Fruit fly (Drosophila melanogaster) whole organism, embryonic: Measurements from ENCODE around the gene CG4613.

Experiments used
- Adf1 ChIP-seq: fragments of 200-800 bp; sonication (Bioruptor generic); IDR thresholded peaks from 2 replicates; pipeline ENCODE4 v1.3.6; 2022; ENCODE audit warnings: missing biosample characterization, missing genetic modification characterization
- Blimp-1 ChIP-seq: fragments of 200-800 bp; sonication (Bioruptor generic); optimal IDR thresholded peaks from 3 replicates; lab custom pipeline; 2018; ENCODE audit warnings: missing biosample characterization, missing genetic modification characterization, mild to moderate bottlenecking, moderate library complexity, missing genetic modification reagents
- CG10431 ChIP-seq: fragments of 200-800 bp; sonication (Bioruptor generic); optimal IDR thresholded peaks from 3 replicates; lab custom pipeline; 2018; ENCODE audit warnings: missing biosample characterization, mild to moderate bottlenecking, missing genetic modification characterization
- CG12236 ChIP-seq: fragments of 200-800 bp; sonication (Bioruptor generic); optimal IDR thresholded peaks from 2 replicates; lab custom pipeline; 2016; ENCODE audit warnings: missing biosample characterization, missing genetic modification characterization
- CG13296 ChIP-seq: fragments of 200-800 bp; sonication (Bioruptor generic); optimal IDR thresholded peaks from 3 replicates; lab custom pipeline; 2018; ENCODE audit warnings: missing biosample characterization, mild to moderate bottlenecking, missing genetic modification characterization
- CG13775 ChIP-seq: fragments of 200-800 bp; sonication (Bioruptor generic); optimal IDR thresholded peaks from 3 replicates; lab custom pipeline; 2017; ENCODE audit warnings: missing biosample characterization, mild to moderate bottlenecking, missing genetic modification characterization
- CG13894 ChIP-seq: fragments of 200-800 bp; sonication (Bioruptor generic); optimal IDR thresholded peaks from 3 replicates; lab custom pipeline; 2018; ENCODE audit warnings: missing biosample characterization, mild to moderate bottlenecking, missing genetic modification characterization, moderate library complexity
- CG14965 ChIP-seq: fragments of 200-800 bp; sonication (Bioruptor generic); optimal IDR thresholded peaks from 2 replicates; lab custom pipeline; 2016; ENCODE audit warnings: missing biosample characterization, missing genetic modification characterization, borderline replicate concordance
- CG1529 ChIP-seq: fragments of 200-800 bp; sonication (Bioruptor generic); optimal IDR thresholded peaks from 3 replicates; lab custom pipeline; 2018; ENCODE audit warnings: missing biosample characterization, missing genetic modification characterization
- CG17612 ChIP-seq: fragments of 200-800 bp; sonication (Bioruptor generic); IDR thresholded peaks from 2 replicates; pipeline ENCODE4 v1.3.6; 2022; ENCODE audit warnings: missing biosample characterization, missing genetic modification characterization
- CG1832 ChIP-seq: fragments of 200-800 bp; sonication (Bioruptor generic); optimal IDR thresholded peaks from 2 replicates; lab custom pipeline; 2017; ENCODE audit warnings: missing biosample characterization, mild to moderate bottlenecking, missing genetic modification characterization, inconsistent platforms
- CG18599 ChIP-seq: fragments of 200-800 bp; sonication (Bioruptor generic); optimal IDR thresholded peaks from 3 replicates; lab custom pipeline; 2017; ENCODE audit warnings: missing biosample characterization, missing genetic modification characterization, mild to moderate bottlenecking, moderate library complexity, missing genetic modification reagents
- CG2199 ChIP-seq: fragments of 200-800 bp; sonication (Bioruptor generic); IDR thresholded peaks from 3 replicates; pipeline ENCODE4 v1.3.6; 2022; ENCODE audit warnings: missing biosample characterization, missing genetic modification characterization
- CG2712 ChIP-seq: fragments of 200-800 bp; optimal IDR thresholded peaks from 3 replicates; lab custom pipeline; 2019; ENCODE audit warnings: missing biosample characterization, mild to moderate bottlenecking, missing genetic modification characterization, moderate library complexity
- CG33557 ChIP-seq: fragments of 200-800 bp; sonication (Bioruptor generic); optimal IDR thresholded peaks from 2 replicates; lab custom pipeline; 2019; ENCODE audit warnings: missing biosample characterization, mild to moderate bottlenecking, missing genetic modification characterization, moderate library complexity
- CG3407 ChIP-seq: fragments of 200-800 bp; sonication (Bioruptor generic); optimal IDR thresholded peaks from 2 replicates; lab custom pipeline; 2018; ENCODE audit warnings: missing biosample characterization, mild to moderate bottlenecking, missing genetic modification characterization
- CG34376 ChIP-seq: fragments of 200-800 bp; sonication (Bioruptor generic); optimal IDR thresholded peaks from 2 replicates; lab custom pipeline; 2018; ENCODE audit warnings: missing biosample characterization, mild to moderate bottlenecking, missing genetic modification characterization
- CG6683 ChIP-seq: fragments of 200-800 bp; sonication (Bioruptor generic); optimal IDR thresholded peaks from 2 replicates; lab custom pipeline; 2017; ENCODE audit warnings: missing biosample characterization, mild to moderate bottlenecking, missing genetic modification characterization, missing genetic modification reagents
- CG7357 ChIP-seq: fragments of 200-800 bp; sonication (Bioruptor generic); IDR thresholded peaks from 3 replicates; pipeline ENCODE4 v1.3.6; 2022; ENCODE audit warnings: missing biosample characterization, missing genetic modification characterization
- CG7963 ChIP-seq: fragments of 200-800 bp; sonication (Bioruptor generic); IDR thresholded peaks from 3 replicates; pipeline ENCODE4 v1.3.6; 2022; ENCODE audit warnings: missing biosample characterization, missing genetic modification characterization; ENCODE audit not compliant: partially characterized antibody
- CG9609 ChIP-seq: fragments of 200-800 bp; sonication (Bioruptor generic); optimal IDR thresholded peaks from 3 replicates; lab custom pipeline; 2016; ENCODE audit warnings: missing biosample characterization, missing genetic modification characterization
- CkIIα-i1 ChIP-seq: fragments of 200-800 bp; sonication (Bioruptor generic); IDR thresholded peaks from 2 replicates; pipeline ENCODE4 v1.3.6; 2022; ENCODE audit warnings: missing biosample characterization, missing genetic modification characterization
- Dek ChIP-seq: fragments of 200-800 bp; sonication (Bioruptor generic); optimal IDR thresholded peaks from 3 replicates; lab custom pipeline; 2019; ENCODE audit warnings: missing biosample characterization, mild to moderate bottlenecking, missing genetic modification characterization, moderate library complexity
- Dip2 ChIP-seq: fragments of 200-800 bp; sonication (Bioruptor generic); IDR thresholded peaks from 2 replicates; pipeline ENCODE4 v1.3.6; 2022; ENCODE audit warnings: missing biosample characterization, missing genetic modification characterization
- Hey ChIP-seq: fragments of 200-800 bp; sonication (Bioruptor generic); optimal IDR thresholded peaks from 3 replicates; lab custom pipeline; 2018; ENCODE audit warnings: missing biosample characterization, mild to moderate bottlenecking, missing genetic modification characterization
- Lpt ChIP-seq: fragments of >200 bp; optimal IDR thresholded peaks from 2 replicates; lab custom pipeline; 2018; ENCODE audit warnings: missing biosample characterization, missing genetic modification characterization
- Mes4 ChIP-seq: fragments of 200-800 bp; sonication (Bioruptor generic); optimal IDR thresholded peaks from 2 replicates; lab custom pipeline; 2016; ENCODE audit warnings: missing biosample characterization, missing genetic modification characterization
- Neu2 ChIP-seq: fragments of 200-800 bp; sonication (Bioruptor generic); optimal IDR thresholded peaks from 3 replicates; lab custom pipeline; 2016; ENCODE audit warnings: missing biosample characterization, missing genetic modification characterization, borderline replicate concordance
- PHDP ChIP-seq: fragments of 200-800 bp; sonication (Bioruptor generic); optimal IDR thresholded peaks from 3 replicates; lab custom pipeline; 2018; ENCODE audit warnings: missing biosample characterization, mild to moderate bottlenecking, missing genetic modification characterization, moderate library complexity
- Scr ChIP-seq: fragments of 200-800 bp; sonication (Bioruptor generic); IDR thresholded peaks from 2 replicates; pipeline ENCODE4 v1.3.6; 2022; ENCODE audit warnings: missing biosample characterization, missing genetic modification characterization; ENCODE audit not compliant: partially characterized antibody
- Six4 ChIP-seq: fragments of 200-800 bp; sonication (Bioruptor generic); optimal IDR thresholded peaks from 2 replicates; lab custom pipeline; 2016; ENCODE audit warnings: missing biosample characterization, missing genetic modification characterization
- Spps ChIP-seq: fragments of 200-800 bp; sonication (Bioruptor generic); optimal IDR thresholded peaks from 2 replicates; lab custom pipeline; 2018; ENCODE audit warnings: missing biosample characterization, mild to moderate bottlenecking, missing genetic modification characterization
- Trl ChIP-seq, 3 experiments: fragments of >200 bp in 2 of 3; fragments of 200-800 bp in 1 of 3; sonication (Bioruptor generic) in 1 of 3; optimal IDR thresholded peaks; 2 replicates in 1 of 3; 3 replicates in 2 of 3; lab custom pipeline; 2016 to 2017; ENCODE audit warnings: missing biosample characterization in 1 of 3, missing genetic modification characterization in 1 of 3
- Xbp1 ChIP-seq: fragments of 200-800 bp; sonication (Bioruptor generic); optimal IDR thresholded peaks from 3 replicates; lab custom pipeline; 2016; ENCODE audit warnings: missing biosample characterization, mild to moderate bottlenecking, missing genetic modification characterization
- abd-A ChIP-seq: fragments of 200-800 bp; sonication (Bioruptor generic); optimal IDR thresholded peaks from 3 replicates; lab custom pipeline; 2019; ENCODE audit warnings: missing biosample characterization, mild to moderate bottlenecking, missing genetic modification characterization, moderate library complexity
- ase ChIP-seq: fragments of 200-800 bp; sonication (Bioruptor generic); IDR thresholded peaks from 3 replicates; pipeline ENCODE4 v1.3.6; 2022; ENCODE audit warnings: missing biosample characterization, missing genetic modification characterization
- btn ChIP-seq: fragments of 200-800 bp; sonication (Bioruptor generic); optimal IDR thresholded peaks from 2 replicates; lab custom pipeline; 2016; ENCODE audit warnings: missing biosample characterization, missing genetic modification characterization
- crp ChIP-seq, 2 experiments: fragments of 200-800 bp; sonication (Bioruptor generic); optimal IDR thresholded peaks; 2 replicates in 1 of 2; 3 replicates in 1 of 2; lab custom pipeline; 2017; ENCODE audit warnings: missing biosample characterization in 2 of 2, missing genetic modification characterization in 2 of 2, mild to moderate bottlenecking in 1 of 2, moderate library complexity in 1 of 2
- eve ChIP-seq, 2 experiments: fragments of >200 bp; optimal IDR thresholded peaks; 2 replicates each; lab custom pipeline; 2017; ENCODE audit warnings: missing biosample characterization in 2 of 2, missing genetic modification characterization in 2 of 2
- fru ChIP-seq: fragments of >200 bp; optimal IDR thresholded peaks from 2 replicates; lab custom pipeline; 2017
- gsb-n ChIP-seq: fragments of 200-800 bp; sonication (Bioruptor generic); optimal IDR thresholded peaks from 3 replicates; lab custom pipeline; 2018; ENCODE audit warnings: missing biosample characterization, mild to moderate bottlenecking, missing genetic modification characterization
- ind ChIP-seq: fragments of 200-800 bp; sonication (Bioruptor generic); optimal IDR thresholded peaks from 3 replicates; lab custom pipeline; 2016; ENCODE audit warnings: missing biosample characterization, missing genetic modification characterization
- kni ChIP-seq: fragments of 200-800 bp; sonication (Bioruptor generic); optimal IDR thresholded peaks from 3 replicates; lab custom pipeline; 2017; ENCODE audit warnings: mild to moderate bottlenecking, missing biosample characterization, missing genetic modification reagents, missing genetic modification characterization
- oc ChIP-seq: fragments of 200-800 bp; sonication (Bioruptor generic); optimal IDR thresholded peaks from 2 replicates; lab custom pipeline; 2018; ENCODE audit warnings: missing biosample characterization, mild to moderate bottlenecking, missing genetic modification characterization, moderate library complexity
- sens ChIP-seq: fragments of 200-800 bp; sonication (Bioruptor generic); peaks from one replicate; lab custom pipeline; 2016; ENCODE audit warnings: missing biosample characterization, missing genetic modification characterization
- tin ChIP-seq: fragments of 200-800 bp; sonication (Bioruptor generic); optimal IDR thresholded peaks from 3 replicates; lab custom pipeline; 2016; ENCODE audit warnings: missing biosample characterization, missing genetic modification characterization
- tll ChIP-seq, 2 experiments: fragments of 200-800 bp in 1 of 2; fragments of >200 bp in 1 of 2; sonication (Bioruptor generic) in 1 of 2; optimal IDR thresholded peaks; 2 replicates each; lab custom pipeline; 2017 to 2019; ENCODE audit warnings: missing biosample characterization in 2 of 2, missing genetic modification characterization in 2 of 2, mild to moderate bottlenecking in 1 of 2, moderate library complexity in 1 of 2
- z ChIP-seq: fragments of 200-800 bp; sonication (Bioruptor generic); IDR thresholded peaks from 3 replicates; pipeline ENCODE4 v1.3.6; 2022; ENCODE audit warnings: missing biosample characterization, missing genetic modification characterization
- zf30C ChIP-seq: fragments of 200-800 bp; sonication (Bioruptor generic); optimal IDR thresholded peaks from 3 replicates; lab custom pipeline; 2018; ENCODE audit warnings: missing biosample characterization, mild to moderate bottlenecking, missing genetic modification characterization

CG4613 gene

DNA sequence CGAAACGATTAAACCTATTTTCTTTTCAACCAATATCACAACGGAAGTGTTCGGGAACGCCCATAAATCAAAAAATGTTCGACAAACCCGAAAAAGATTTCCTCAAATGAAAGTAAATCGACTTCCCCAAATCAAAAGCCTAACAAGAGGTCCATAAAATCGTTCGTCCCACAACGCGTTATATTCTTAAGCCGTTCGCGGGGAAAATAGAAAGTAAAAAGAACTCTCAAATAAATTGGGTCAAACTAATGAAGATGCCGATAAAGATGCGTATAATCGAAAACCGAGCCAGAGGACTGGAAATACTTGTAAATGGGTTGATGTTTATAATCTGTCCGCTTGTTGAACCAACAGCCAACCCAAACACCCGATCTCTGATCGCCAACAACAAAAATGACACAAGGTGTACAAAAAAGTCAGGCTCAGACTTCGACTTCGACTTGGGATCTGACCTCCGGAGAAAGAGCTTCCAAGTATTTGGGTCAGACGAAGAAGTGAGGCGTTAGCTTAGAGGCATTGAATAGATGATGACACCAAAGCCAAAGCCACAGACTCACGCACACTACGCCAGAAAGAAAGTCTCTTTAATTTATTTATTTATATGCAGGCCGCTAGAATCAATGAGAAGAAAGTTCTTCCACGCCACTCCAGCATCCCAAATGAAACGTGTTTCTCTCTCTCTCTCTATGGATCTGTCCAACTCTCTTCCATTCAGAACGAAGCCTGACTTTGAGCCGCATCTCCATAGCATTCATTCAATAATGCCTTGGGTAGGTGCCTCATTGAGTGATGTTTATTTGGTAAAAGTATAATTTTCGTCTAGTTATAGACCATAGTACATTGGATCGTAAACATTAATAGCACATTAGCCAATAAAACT lies 1.2 kb upstream of the CG4613 start (continued):
- TF ChIP-seq tll (GFP tag; optimal IDR thresholded peaks at IDR 0.05; lab: Kevin White, UChicago) = no peak
- TF ChIP-seq CG13775 (GFP tag; lab: Kevin White, UChicago) = no peak
- TF ChIP-seq Lpt (GFP tag; lab: Kevin White, UChicago) = no peak
- no peak for TF ChIP-seq fru (lab: Kevin White, UChicago)
- TF ChIP-seq CG17612 (GFP tag; lab: Robert Waterston, UW) = no peak
- TF ChIP-seq CG13296 (GFP tag; lab: Kevin White, UChicago) = no peak
- TF ChIP-seq Six4 (GFP tag; lab: Kevin White, UChicago) = no peak
- no peak for TF ChIP-seq Hey (tag; lab: Kevin White, UChicago)
- no peak for TF ChIP-seq CG14965
- no peak for TF ChIP-seq PHDP (tag; lab: Kevin White, UChicago)
- TF ChIP-seq oc (tag; lab: Kevin White, UChicago) = peak; percentile 49
- TF ChIP-seq CG1529 (GFP tag; lab: Kevin White, UChicago) = no peak
- peak; percentile 12 for TF ChIP-seq CG2712 (tag; lab: Kevin White, UChicago)
- no peak for TF ChIP-seq CG12236 (GFP tag; lab: Kevin White, UChicago)
- TF ChIP-seq z (GFP tag; lab: Robert Waterston, UW) = peak; percentile 85
- peak; percentile 57 for TF ChIP-seq sens (GFP tag; lab: Kevin White, UChicago)
- no peak for TF ChIP-seq CG1832 (GFP tag; lab: Kevin White, UChicago)
- TF ChIP-seq CG2199 (GFP tag; lab: Robert Waterston, UW) = no peak
- no peak for TF ChIP-seq crp (GFP tag; optimal IDR thresholded peaks at IDR 0.05; lab: Kevin White, UChicago)
- no peak for TF ChIP-seq tin
- peak; percentile 74 for TF ChIP-seq kni (GFP tag; lab: Kevin White, UChicago)
- TF ChIP-seq Dek = no peak
- no peak for TF ChIP-seq CG7357
- TF ChIP-seq CG3407 (GFP tag; lab: Kevin White, UChicago) = no peak
- peak in 1 of 2 experiments; percentile 19 for TF ChIP-seq Trl (optimal IDR thresholded peaks at IDR 0.05; lab: Kevin White, UChicago)
- TF ChIP-seq Trl (GFP tag; optimal IDR thresholded peaks at IDR 0.05; lab: Kevin White, UChicago) = no peak
- TF ChIP-seq CG34376 (GFP tag; lab: Kevin White, UChicago) = no peak
- TF ChIP-seq CG13894 (tag; lab: Kevin White, UChicago) = no peak
- no peak for TF ChIP-seq Adf1 (GFP tag; lab: Robert Waterston, UW)
- TF ChIP-seq Spps (tag; lab: Kevin White, UChicago) = no peak
- no peak for TF ChIP-seq CG7963
- peak; percentile 30 for TF ChIP-seq CG10431 (GFP tag; lab: Kevin White, UChicago)
- TF ChIP-seq Dip2 (GFP tag; lab: Robert Waterston, UW) = no peak
- TF ChIP-seq Scr (GFP tag; lab: Robert Waterston, UW) = no peak
- TF ChIP-seq Xbp1 = no peak
- no peak for TF ChIP-seq CG6683
- no peak for TF ChIP-seq eve (GFP tag; optimal IDR thresholded peaks at IDR 0.05; lab: Kevin White, UChicago)
- no peak for TF ChIP-seq CG18599 (GFP tag; lab: Kevin White, UChicago)
- TF ChIP-seq gsb-n (tag; lab: Kevin White, UChicago) = peak; percentile 5
- TF ChIP-seq ase (GFP tag; lab: Robert Waterston, UW) = no peak
- TF ChIP-seq zf30C = no peak
- TF ChIP-seq Neu2 (GFP tag; lab: Kevin White, UChicago) = no peak
- TF ChIP-seq Blimp-1 (GFP tag; lab: Kevin White, UChicago) = peak; percentile 96
- no peak for TF ChIP-seq ind (GFP tag; lab: Kevin White, UChicago)
- peak; percentile 10 for TF ChIP-seq CG33557
- TF ChIP-seq CG9609 (GFP tag; lab: Kevin White, UChicago) = no peak
- no peak for TF ChIP-seq btn (GFP tag; lab: Kevin White, UChicago)
- TF ChIP-seq abd-A = peak; percentile 23
- TF ChIP-seq Mes4 (GFP tag; lab: Kevin White, UChicago) = no peak
- no peak for TF ChIP-seq CkIIα-i1 (GFP tag; lab: Robert Waterston, UW)
